Fruit fly (Drosophila melanogaster) whole organism, embryonic: ENCODE results near the gene RpL23A.

Experiments
- CG10462 ChIP-seq: fragments of 200-800 bp; sonication (Bioruptor generic); optimal IDR thresholded peaks from 2 replicates; lab custom pipeline; 2016; ENCODE audit warnings: missing biosample characterization, missing genetic modification characterization
- CG10543 ChIP-seq: fragments of 200-800 bp; sonication (Bioruptor generic); optimal IDR thresholded peaks from 3 replicates; lab custom pipeline; 2017; ENCODE audit warnings: missing biosample characterization, mild to moderate bottlenecking, missing genetic modification characterization, moderate library complexity
- CG10654 ChIP-seq: fragments of 200-800 bp; sonication (Bioruptor generic); optimal IDR thresholded peaks from 2 replicates; lab custom pipeline; 2016; ENCODE audit warnings: missing biosample characterization, missing genetic modification characterization
- CG11504 ChIP-seq: fragments of 200-800 bp; sonication (Bioruptor generic); optimal IDR thresholded peaks from 3 replicates; lab custom pipeline; 2019; ENCODE audit warnings: missing biosample characterization, mild to moderate bottlenecking, missing genetic modification characterization, moderate library complexity
- CG1233 ChIP-seq: fragments of 200-800 bp; sonication (Bioruptor generic); optimal IDR thresholded peaks from 4 replicates; lab custom pipeline; 2018; ENCODE audit warnings: missing biosample characterization, mild to moderate bottlenecking, missing genetic modification characterization
- CG12942 ChIP-seq: fragments of 200-800 bp; sonication (Bioruptor generic); optimal IDR thresholded peaks from 3 replicates; lab custom pipeline; 2016; ENCODE audit warnings: missing biosample characterization, missing genetic modification characterization
- CG1529 ChIP-seq: fragments of 200-800 bp; sonication (Bioruptor generic); optimal IDR thresholded peaks from 3 replicates; lab custom pipeline; 2018; ENCODE audit warnings: missing biosample characterization, missing genetic modification characterization
- CG1647 ChIP-seq: fragments of 200-800 bp; sonication (Bioruptor generic); optimal IDR thresholded peaks from 3 replicates; lab custom pipeline; 2016; ENCODE audit warnings: missing biosample characterization, missing genetic modification characterization
- CG18476 ChIP-seq: fragments of 200-800 bp; sonication (Bioruptor generic); optimal IDR thresholded peaks from 2 replicates; lab custom pipeline; 2016; ENCODE audit warnings: missing biosample characterization, mild to moderate bottlenecking, missing genetic modification characterization
- CG2116 ChIP-seq: fragments of 200-800 bp; sonication (Bioruptor generic); optimal IDR thresholded peaks from 3 replicates; lab custom pipeline; 2018; ENCODE audit warnings: missing biosample characterization, mild to moderate bottlenecking, missing genetic modification characterization
- CG2129 ChIP-seq: fragments of 200-800 bp; sonication (Bioruptor generic); IDR thresholded peaks from 2 replicates; pipeline ENCODE4 v1.3.6; 2022; ENCODE audit warnings: missing biosample characterization, missing genetic modification characterization; ENCODE audit not compliant: partially characterized antibody
- CG4360 ChIP-seq: fragments of 200-800 bp; sonication (Bioruptor generic); IDR thresholded peaks from 2 replicates; pipeline ENCODE4 v1.3.6; 2022; ENCODE audit warnings: missing biosample characterization, missing genetic modification characterization
- CG5245 ChIP-seq: fragments of 200-800 bp; sonication (Bioruptor generic); optimal IDR thresholded peaks from 3 replicates; lab custom pipeline; 2016; ENCODE audit warnings: missing biosample characterization, missing genetic modification characterization
- CG6272 ChIP-seq: fragments of 200-800 bp; sonication (Bioruptor generic); IDR thresholded peaks from 2 replicates; pipeline ENCODE4 v1.3.6; 2022; ENCODE audit warnings: missing biosample characterization, missing genetic modification characterization
- CG6854 ChIP-seq: fragments of 200-800 bp; sonication (Bioruptor generic); optimal IDR thresholded peaks from 3 replicates; lab custom pipeline; 2017; ENCODE audit warnings: missing biosample characterization, mild to moderate bottlenecking, missing genetic modification characterization
- CG8944 ChIP-seq: fragments of 200-800 bp; sonication (Bioruptor generic); optimal IDR thresholded peaks from 3 replicates; lab custom pipeline; 2016; ENCODE audit warnings: missing biosample characterization, missing genetic modification characterization
- CG9215 ChIP-seq: fragments of 200-800 bp; sonication (Bioruptor generic); IDR thresholded peaks from 2 replicates; pipeline ENCODE4 v1.3.6; 2022; ENCODE audit warnings: missing biosample characterization, missing genetic modification characterization
- CG9609 ChIP-seq: fragments of 200-800 bp; sonication (Bioruptor generic); optimal IDR thresholded peaks from 3 replicates; lab custom pipeline; 2016; ENCODE audit warnings: missing biosample characterization, missing genetic modification characterization
- Dek ChIP-seq: fragments of 200-800 bp; sonication (Bioruptor generic); optimal IDR thresholded peaks from 3 replicates; lab custom pipeline; 2019; ENCODE audit warnings: missing biosample characterization, mild to moderate bottlenecking, missing genetic modification characterization, moderate library complexity
- HLHmδ ChIP-seq: fragments of 200-800 bp; sonication (Bioruptor generic); optimal IDR thresholded peaks from 2 replicates; lab custom pipeline; 2018; ENCODE audit warnings: missing biosample characterization, mild to moderate bottlenecking, missing genetic modification characterization, moderate library complexity
- Hey ChIP-seq: fragments of 200-800 bp; sonication (Bioruptor generic); optimal IDR thresholded peaks from 3 replicates; lab custom pipeline; 2018; ENCODE audit warnings: missing biosample characterization, mild to moderate bottlenecking, missing genetic modification characterization
- Hmx ChIP-seq: fragments of 200-800 bp; sonication (Bioruptor generic); optimal IDR thresholded peaks from 2 replicates; lab custom pipeline; 2016; ENCODE audit warnings: missing biosample characterization, missing genetic modification characterization
- Lhr ChIP-seq: fragments of 200-800 bp; sonication (Bioruptor generic); optimal IDR thresholded peaks from 3 replicates; lab custom pipeline; 2017; ENCODE audit warnings: mild to moderate bottlenecking, missing biosample characterization, missing genetic modification reagents, missing genetic modification characterization
- Neu2 ChIP-seq: fragments of 200-800 bp; sonication (Bioruptor generic); optimal IDR thresholded peaks from 3 replicates; lab custom pipeline; 2016; ENCODE audit warnings: missing biosample characterization, missing genetic modification characterization, borderline replicate concordance
- Nf-YB ChIP-seq: fragments of 200-800 bp; sonication (Bioruptor generic); optimal IDR thresholded peaks from 3 replicates; lab custom pipeline; 2019; ENCODE audit warnings: missing biosample characterization, mild to moderate bottlenecking, missing genetic modification characterization, moderate library complexity
- NfI ChIP-seq: fragments of 200-800 bp; sonication (Bioruptor generic); optimal IDR thresholded peaks from 3 replicates; lab custom pipeline; 2018; ENCODE audit warnings: missing biosample characterization, mild to moderate bottlenecking, missing genetic modification characterization, moderate library complexity
- Six4 ChIP-seq: fragments of 200-800 bp; sonication (Bioruptor generic); optimal IDR thresholded peaks from 2 replicates; lab custom pipeline; 2016; ENCODE audit warnings: missing biosample characterization, missing genetic modification characterization
- Ssrp ChIP-seq: fragments of 200-800 bp; sonication (Bioruptor generic); optimal IDR thresholded peaks from 2 replicates; lab custom pipeline; 2018; ENCODE audit warnings: missing biosample characterization, mild to moderate bottlenecking, missing genetic modification characterization, moderate library complexity
- ash1 ChIP-seq: fragments of 200-800 bp; sonication (Bioruptor generic); optimal IDR thresholded peaks from 2 replicates; lab custom pipeline; 2018; ENCODE audit warnings: missing biosample characterization, mild to moderate bottlenecking, missing genetic modification characterization
- az2 ChIP-seq: fragments of 200-800 bp; sonication (Bioruptor generic); optimal IDR thresholded peaks from 3 replicates; lab custom pipeline; 2016; ENCODE audit warnings: missing biosample characterization, missing genetic modification characterization
- cad ChIP-seq: fragments of >200 bp; optimal IDR thresholded peaks from 2 replicates; lab custom pipeline; 2017; ENCODE audit warnings: missing biosample characterization, missing genetic modification characterization
- cg ChIP-seq: fragments of 200-800 bp; sonication (Bioruptor generic); optimal IDR thresholded peaks from 3 replicates; lab custom pipeline; 2019; ENCODE audit warnings: missing biosample characterization, mild to moderate bottlenecking, missing genetic modification characterization, moderate library complexity
- ci ChIP-seq: fragments of 200-800 bp; sonication (Bioruptor generic); IDR thresholded peaks from 3 replicates; pipeline ENCODE4 v1.3.6; 2022; ENCODE audit warnings: missing biosample characterization, missing genetic modification characterization
- cwo ChIP-seq: fragments of 200-800 bp; sonication (Bioruptor generic); optimal IDR thresholded peaks from 3 replicates; lab custom pipeline; 2017; ENCODE audit warnings: missing biosample characterization, missing genetic modification characterization, mild to moderate bottlenecking, moderate library complexity, missing genetic modification reagents
- dpn ChIP-seq, 2 experiments: fragments of 200-800 bp; sonication (Bioruptor generic); optimal IDR thresholded peaks; 3 replicates each; lab custom pipeline; 2016; ENCODE audit warnings: missing biosample characterization in 2 of 2, missing genetic modification characterization in 2 of 2
- ems ChIP-seq: fragments of 200-800 bp; sonication (Bioruptor generic); optimal IDR thresholded peaks from 3 replicates; lab custom pipeline; 2016; ENCODE audit warnings: missing biosample characterization, missing genetic modification characterization
- insv ChIP-seq, 2 experiments: fragments of 200-800 bp; sonication (Bioruptor generic); optimal IDR thresholded peaks; 3 replicates each; lab custom pipeline; 2016 to 2018; ENCODE audit warnings: missing biosample characterization in 2 of 2, missing genetic modification characterization in 2 of 2
- knrl ChIP-seq: fragments of 200-800 bp; sonication (Bioruptor generic); IDR thresholded peaks from 3 replicates; pipeline ENCODE4 v1.3.6; 2022; ENCODE audit warnings: missing biosample characterization, missing genetic modification characterization; ENCODE audit not compliant: partially characterized antibody
- mam ChIP-seq: fragments of 200-800 bp; sonication (Bioruptor generic); optimal IDR thresholded peaks from 3 replicates; lab custom pipeline; 2016; ENCODE audit warnings: missing biosample characterization, missing genetic modification characterization
- mld ChIP-seq: fragments of 200-800 bp; sonication (Bioruptor generic); IDR thresholded peaks from 3 replicates; pipeline ENCODE4 v1.3.6; 2022; ENCODE audit warnings: missing biosample characterization, missing genetic modification characterization; ENCODE audit not compliant: partially characterized antibody
- nerfin-2 ChIP-seq: fragments of 200-800 bp; sonication (Bioruptor generic); IDR thresholded peaks from 2 replicates; pipeline ENCODE4 v1.3.6; 2022; ENCODE audit warnings: missing biosample characterization, missing genetic modification characterization; ENCODE audit not compliant: partially characterized antibody
- nmo ChIP-seq: fragments of 200-800 bp; sonication (Bioruptor generic); optimal IDR thresholded peaks from 2 replicates; lab custom pipeline; 2018; ENCODE audit warnings: missing biosample characterization, mild to moderate bottlenecking, missing genetic modification characterization, moderate library complexity
- pita ChIP-seq: fragments of 200-800 bp; sonication (Bioruptor generic); optimal IDR thresholded peaks from 2 replicates; lab custom pipeline; 2017; ENCODE audit warnings: missing biosample characterization, mild to moderate bottlenecking, missing genetic modification characterization
- sd ChIP-seq: fragments of 200-800 bp; sonication (Bioruptor generic); optimal IDR thresholded peaks from 3 replicates; lab custom pipeline; 2018; ENCODE audit warnings: missing biosample characterization, mild to moderate bottlenecking, missing genetic modification characterization, moderate library complexity
- sisA ChIP-seq: fragments of 200-800 bp; sonication (Bioruptor generic); IDR thresholded peaks from 2 replicates; pipeline ENCODE4 v1.3.6; 2022; ENCODE audit warnings: missing biosample characterization, missing genetic modification characterization
- slou ChIP-seq: fragments of 200-800 bp; sonication (Bioruptor generic); optimal IDR thresholded peaks from 3 replicates; lab custom pipeline; 2016; ENCODE audit warnings: missing biosample characterization, missing genetic modification characterization
- sna ChIP-seq: fragments of 200-800 bp; sonication (Bioruptor generic); IDR thresholded peaks from 2 replicates; pipeline ENCODE4 v1.3.6; 2022; ENCODE audit warnings: missing biosample characterization, missing genetic modification characterization; ENCODE audit not compliant: partially characterized antibody
- stc ChIP-seq: fragments of 200-800 bp; sonication (Bioruptor generic); IDR thresholded peaks from 2 replicates; pipeline ENCODE4 v1.3.6; 2022; ENCODE audit warnings: missing biosample characterization, missing genetic modification characterization
- stwl ChIP-seq: fragments of 200-800 bp; sonication (Bioruptor generic); optimal IDR thresholded peaks from 3 replicates; lab custom pipeline; 2018; ENCODE audit warnings: missing biosample characterization, mild to moderate bottlenecking, missing genetic modification characterization, moderate library complexity

RpL23A gene

DNA sequence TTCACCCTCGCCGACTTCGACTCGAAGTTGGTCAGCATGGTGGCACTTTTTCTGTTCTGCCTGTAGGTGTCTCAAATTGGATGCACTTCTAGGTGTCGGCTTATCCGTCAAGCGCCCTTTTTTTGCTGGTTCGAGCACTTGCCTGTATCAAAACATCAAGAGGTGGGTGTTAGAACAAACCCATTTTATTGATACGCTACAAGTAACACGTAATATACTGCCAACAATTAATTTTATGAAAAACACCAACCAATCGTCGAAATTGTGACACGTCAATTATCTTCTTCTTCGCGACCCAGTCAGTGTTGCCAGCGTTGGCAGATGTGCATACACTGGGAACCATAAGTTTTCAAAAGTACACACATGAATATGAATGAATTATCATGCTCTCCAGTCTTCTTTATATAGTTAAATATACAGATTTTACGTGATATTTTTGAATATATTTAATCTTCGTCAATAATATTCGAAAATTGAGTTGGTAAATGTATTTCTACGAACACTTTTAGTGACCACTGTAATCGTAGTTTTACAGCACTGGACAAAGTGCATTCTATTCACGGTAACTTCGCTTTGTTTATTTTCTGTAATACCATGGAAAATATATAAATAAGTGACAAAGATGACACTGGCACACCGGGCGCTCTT, 23.4 kb downstream of the RpL23A start, which contains the start of the genes alphaCOP and CG13919 (continued):
- TF ChIP-seq CG9215 (GFP tag; lab: Robert Waterston, UW) (peak; percentile 95), nerfin-2 (GFP tag; lab: Robert Waterston, UW) (no peak), Ssrp (tag; lab: Kevin White, UChicago) (peak; percentile 96), CG6854 (peak; percentile 86), insv (GFP tag; optimal IDR thresholded peaks at IDR 0.05; lab: Kevin White, UChicago) (peak in 1 of 2 experiments; percentile 65), ash1 (GFP tag; lab: Kevin White, UChicago) (peak; percentile 7), sna (GFP tag; lab: Robert Waterston, UW) (no peak), CG18476 (peak; percentile 95), CG9609 (GFP tag; lab: Kevin White, UChicago) (peak; percentile 88), az2 (GFP tag; lab: Kevin White, UChicago) (peak; percentile 98), Six4 (GFP tag; lab: Kevin White, UChicago) (peak; percentile 93), pita (GFP tag; lab: Kevin White, UChicago) (no peak), CG10543 (GFP tag; lab: Kevin White, UChicago) (peak; percentile 90), Lhr (peak; percentile 88), stwl (tag; lab: Kevin White, UChicago) (peak; percentile 83), ci (GFP tag; lab: Robert Waterston, UW) (peak; percentile 97), CG6272 (GFP tag; lab: Robert Waterston, UW) (peak; percentile 95), CG1529 (GFP tag; lab: Kevin White, UChicago) (peak; percentile 95), nmo (GFP tag; lab: Kevin White, UChicago) (peak; percentile 98), cwo (GFP tag; lab: Kevin White, UChicago) (peak; percentile 88), CG10462 (GFP tag; lab: Kevin White, UChicago) (peak; percentile 97), CG1233 (GFP tag; lab: Kevin White, UChicago) (peak; percentile 95), HLHmδ (GFP tag; lab: Kevin White, UChicago) (no peak), mam (GFP tag; lab: Kevin White, UChicago) (peak; percentile 95), Dek (peak; percentile 96), mld (no peak), sisA (peak; percentile 92), knrl (peak; percentile 43; the same call in 1 of the 3 replicates), dpn (GFP tag; optimal IDR thresholded peaks at IDR 0.05; lab: Kevin White, UChicago) (peak; percentile 95 to 98), slou (peak; percentile 96), ems (GFP tag; lab: Kevin White, UChicago) (peak; percentile 96), Nf-YB (GFP tag; lab: Kevin White, UChicago) (peak; percentile 84), Neu2 (GFP tag; lab: Kevin White, UChicago) (peak; percentile 57), cg (GFP tag; lab: Kevin White, UChicago) (no peak), CG1647 (GFP tag; lab: Kevin White, UChicago) (peak; percentile 96), stc (GFP tag; lab: Robert Waterston, UW) (peak; percentile 95), CG2116 (GFP tag; lab: Kevin White, UChicago) (peak; percentile 86), CG8944 (GFP tag; lab: Kevin White, UChicago) (peak; percentile 85), NfI (GFP tag; lab: Kevin White, UChicago) (peak; percentile 96), sd (tag; lab: Kevin White, UChicago) (peak; percentile 88), Hmx (GFP tag; lab: Kevin White, UChicago) (peak; percentile 86), CG10654 (GFP tag; lab: Kevin White, UChicago) (peak; percentile 89), CG2129 (GFP tag; lab: Robert Waterston, UW) (no peak), CG11504 (tag; lab: Kevin White, UChicago) (peak; percentile 92), cad (GFP tag; lab: Kevin White, UChicago) (no peak), CG5245 (GFP tag; lab: Kevin White, UChicago) (peak; percentile 91), CG4360 (GFP tag; lab: Robert Waterston, UW) (peak; percentile 76), Hey (tag; lab: Kevin White, UChicago) (peak; percentile 74), CG12942 (GFP tag; lab: Kevin White, UChicago) (peak; percentile 96)
